Worm (Caenorhabditis elegans) whole organism, early embryonic: ENCODE measurements around the gene olrn-1.

Source experiments
- ama-1 ChIP-seq: fragments of 150-350 bp; optimal IDR thresholded peaks from 2 replicates; lab custom pipeline; 2014
- flt-1 ChIP-seq: fragments of 200-800 bp; sonication (Bioruptor generic); IDR thresholded peaks from 2 replicates; pipeline ENCODE4 v1.3.6; 2022; ENCODE audit warnings: missing genetic modification characterization, missing compliant biosample characterization
- sea-1 ChIP-seq: fragments of 200-800 bp; sonication (Bioruptor generic); conservative IDR thresholded peaks from 2 replicates; pipeline ENCODE4 v1.3.6; 2022; ENCODE audit warnings: missing genetic modification characterization, missing compliant biosample characterization

DNA sequence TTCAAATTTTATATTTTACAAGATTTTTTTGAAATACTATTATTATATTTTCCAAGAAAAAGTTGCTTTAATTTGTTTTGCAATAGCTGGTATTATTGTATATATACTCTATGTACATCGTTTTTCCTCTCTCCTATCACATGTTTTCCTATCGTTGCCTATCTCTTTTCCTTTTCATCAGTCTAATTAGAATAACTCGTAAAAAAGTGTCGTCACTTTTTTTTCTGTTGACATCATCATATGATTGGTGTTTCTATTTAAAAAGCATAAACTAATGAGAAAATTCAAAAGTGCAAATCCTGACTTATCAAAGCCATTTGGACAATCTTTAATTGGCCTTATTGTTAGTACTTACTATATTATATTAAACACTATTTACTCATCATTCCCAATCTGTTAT, 1.4 kb upstream of the olrn-1 start:
- TF ChIP-seq ama-1 (lab: Kevin White, UChicago), result no peak
- TF ChIP-seq sea-1 (GFP tag; lab: Robert Waterston, UW), result no peak
- TF ChIP-seq flt-1 (GFP tag; lab: Robert Waterston, UW), result no peak
